Fruit fly (Drosophila melanogaster) whole organism, embryonic: ENCODE results near the gene CG9150.

Source experiments
- CG10267 ChIP-seq: fragments of 200-800 bp; sonication (Bioruptor generic); optimal IDR thresholded peaks from 2 replicates; lab custom pipeline; 2018; ENCODE audit warnings: missing biosample characterization, mild to moderate bottlenecking, missing genetic modification characterization, moderate library complexity
- CG10959 ChIP-seq: fragments of 200-800 bp; sonication (Bioruptor generic); IDR thresholded peaks from 2 replicates; pipeline ENCODE4 v1.3.6; 2022; ENCODE audit warnings: missing biosample characterization, missing genetic modification characterization
- CG13775 ChIP-seq: fragments of 200-800 bp; sonication (Bioruptor generic); optimal IDR thresholded peaks from 3 replicates; lab custom pipeline; 2017; ENCODE audit warnings: missing biosample characterization, mild to moderate bottlenecking, missing genetic modification characterization
- CG14050 ChIP-seq: fragments of 200-800 bp; sonication (Bioruptor generic); IDR thresholded peaks from 3 replicates; pipeline ENCODE4 v1.3.6; 2022; ENCODE audit warnings: missing biosample characterization, missing genetic modification characterization
- CG14710 ChIP-seq: fragments of 200-800 bp; sonication (Bioruptor generic); optimal IDR thresholded peaks from 3 replicates; lab custom pipeline; 2019; ENCODE audit warnings: missing biosample characterization, mild to moderate bottlenecking, missing genetic modification characterization, moderate library complexity
- CG1529 ChIP-seq: fragments of 200-800 bp; sonication (Bioruptor generic); optimal IDR thresholded peaks from 3 replicates; lab custom pipeline; 2018; ENCODE audit warnings: missing biosample characterization, missing genetic modification characterization
- CG15514 ChIP-seq: fragments of 200-800 bp; sonication (Bioruptor generic); optimal IDR thresholded peaks from 3 replicates; lab custom pipeline; 2017; ENCODE audit warnings: missing biosample characterization, missing genetic modification characterization, mild to moderate bottlenecking, moderate library complexity, missing genetic modification reagents
- CG1603 ChIP-seq: fragments of 200-800 bp; sonication (Bioruptor generic); optimal IDR thresholded peaks from 2 replicates; lab custom pipeline; 2019; ENCODE audit warnings: missing biosample characterization, mild to moderate bottlenecking, missing genetic modification characterization, moderate library complexity
- CG16813 ChIP-seq: fragments of 200-800 bp; sonication (Bioruptor generic); IDR thresholded peaks from 3 replicates; pipeline ENCODE4 v1.3.6; 2022; ENCODE audit warnings: missing biosample characterization, missing genetic modification characterization; ENCODE audit not compliant: partially characterized antibody
- CG17612 ChIP-seq: fragments of 200-800 bp; sonication (Bioruptor generic); IDR thresholded peaks from 2 replicates; pipeline ENCODE4 v1.3.6; 2022; ENCODE audit warnings: missing biosample characterization, missing genetic modification characterization
- CG18476 ChIP-seq: fragments of 200-800 bp; sonication (Bioruptor generic); optimal IDR thresholded peaks from 2 replicates; lab custom pipeline; 2016; ENCODE audit warnings: missing biosample characterization, mild to moderate bottlenecking, missing genetic modification characterization
- CG2129 ChIP-seq: fragments of 200-800 bp; sonication (Bioruptor generic); IDR thresholded peaks from 2 replicates; pipeline ENCODE4 v1.3.6; 2022; ENCODE audit warnings: missing biosample characterization, missing genetic modification characterization; ENCODE audit not compliant: partially characterized antibody
- CG3847 ChIP-seq: fragments of 200-800 bp; sonication (Bioruptor generic); IDR thresholded peaks from 2 replicates; pipeline ENCODE4 v1.3.6; 2022; ENCODE audit warnings: missing biosample characterization, missing genetic modification characterization
- CG4328 ChIP-seq: fragments of 200-800 bp; sonication (Bioruptor generic); optimal IDR thresholded peaks from 3 replicates; lab custom pipeline; 2017; ENCODE audit warnings: missing biosample characterization, missing genetic modification reagents, missing genetic modification characterization
- CG6765 ChIP-seq: fragments of 200-800 bp; sonication (Bioruptor generic); optimal IDR thresholded peaks from 3 replicates; lab custom pipeline; 2017; ENCODE audit warnings: missing biosample characterization, mild to moderate bottlenecking, missing genetic modification characterization
- CG6791 ChIP-seq: fragments of 200-800 bp; sonication (Bioruptor generic); IDR thresholded peaks from 3 replicates; pipeline ENCODE4 v1.3.6; 2022; ENCODE audit warnings: missing biosample characterization, missing genetic modification characterization; ENCODE audit not compliant: partially characterized antibody
- CG7271 ChIP-seq: fragments of 200-800 bp; sonication (Bioruptor generic); optimal IDR thresholded peaks from 2 replicates; lab custom pipeline; 2018; ENCODE audit warnings: missing biosample characterization, mild to moderate bottlenecking, missing genetic modification characterization, moderate library complexity
- CG7357 ChIP-seq: fragments of 200-800 bp; sonication (Bioruptor generic); IDR thresholded peaks from 3 replicates; pipeline ENCODE4 v1.3.6; 2022; ENCODE audit warnings: missing biosample characterization, missing genetic modification characterization
- CG8388 ChIP-seq: fragments of 200-800 bp; sonication (Bioruptor generic); optimal IDR thresholded peaks from 2 replicates; lab custom pipeline; 2019; ENCODE audit warnings: missing biosample characterization, mild to moderate bottlenecking, missing genetic modification characterization, moderate library complexity
- Camta ChIP-seq: fragments of 200-800 bp; sonication (Bioruptor generic); optimal IDR thresholded peaks from 2 replicates; lab custom pipeline; 2016; ENCODE audit warnings: missing biosample characterization, missing genetic modification characterization
- Chrac-16 ChIP-seq: fragments of 200-800 bp; sonication (Bioruptor generic); optimal IDR thresholded peaks from 3 replicates; lab custom pipeline; 2016; ENCODE audit warnings: missing biosample characterization, missing genetic modification characterization
- Dbx ChIP-seq: fragments of 200-800 bp; sonication (Bioruptor generic); IDR thresholded peaks from 3 replicates; pipeline ENCODE4 v1.3.6; 2022; ENCODE audit warnings: missing biosample characterization, missing genetic modification characterization
- Dfd ChIP-seq, 2 experiments: fragments of >200 bp; optimal IDR thresholded peaks; 2 replicates each; lab custom pipeline; 2017; ENCODE audit warnings: missing biosample characterization in 2 of 2, missing genetic modification characterization in 2 of 2
- Doc2 ChIP-seq: fragments of 200-800 bp; sonication (Bioruptor generic); IDR thresholded peaks from 2 replicates; pipeline ENCODE4 v1.3.6; 2022; ENCODE audit warnings: missing biosample characterization, missing genetic modification characterization
- HmgZ ChIP-seq: fragments of 200-800 bp; sonication (Bioruptor generic); optimal IDR thresholded peaks from 2 replicates; lab custom pipeline; 2018; ENCODE audit warnings: missing biosample characterization, mild to moderate bottlenecking, missing genetic modification characterization
- Hmr ChIP-seq: fragments of 200-800 bp; sonication (Bioruptor generic); optimal IDR thresholded peaks from 3 replicates; lab custom pipeline; 2017; ENCODE audit warnings: mild to moderate bottlenecking, missing biosample characterization, missing genetic modification reagents, missing genetic modification characterization
- Lpt ChIP-seq: fragments of >200 bp; optimal IDR thresholded peaks from 2 replicates; lab custom pipeline; 2018; ENCODE audit warnings: missing biosample characterization, missing genetic modification characterization
- Mad ChIP-seq: fragments of 200-800 bp; sonication (Bioruptor generic); optimal IDR thresholded peaks from 2 replicates; lab custom pipeline; 2016; ENCODE audit warnings: missing biosample characterization, missing genetic modification characterization
- Myb ChIP-seq: fragments of 200-800 bp; sonication (Bioruptor generic); optimal IDR thresholded peaks from 2 replicates; lab custom pipeline; 2016; ENCODE audit warnings: missing biosample characterization, missing genetic modification characterization
- NC2β ChIP-seq: fragments of 200-800 bp; sonication (Bioruptor generic); optimal IDR thresholded peaks from 2 replicates; lab custom pipeline; 2016; ENCODE audit warnings: missing biosample characterization, missing genetic modification characterization
- Oli ChIP-seq: fragments of 200-800 bp; sonication (Bioruptor generic); optimal IDR thresholded peaks from 2 replicates; lab custom pipeline; 2018; ENCODE audit warnings: missing biosample characterization, mild to moderate bottlenecking, missing genetic modification characterization, moderate library complexity
- Optix ChIP-seq: fragments of 200-800 bp; sonication (Bioruptor generic); IDR thresholded peaks from 3 replicates; pipeline ENCODE4 v1.3.6; 2022; ENCODE audit warnings: missing biosample characterization, missing genetic modification characterization
- Usf ChIP-seq: fragments of 200-800 bp; sonication (Bioruptor generic); optimal IDR thresholded peaks from 2 replicates; lab custom pipeline; 2017; ENCODE audit warnings: missing genotype, missing biosample characterization, missing genetic modification characterization
- bbx ChIP-seq: fragments of 200-800 bp; sonication (Bioruptor generic); IDR thresholded peaks from 2 replicates; pipeline ENCODE4 v1.3.6; 2022; ENCODE audit warnings: missing biosample characterization, missing genetic modification characterization; ENCODE audit not compliant: partially characterized antibody
- chinmo ChIP-seq: fragments of 200-800 bp; sonication (Bioruptor generic); IDR thresholded peaks from 4 replicates; pipeline ENCODE4 v1.3.6; 2022; ENCODE audit warnings: missing biosample characterization, missing genetic modification characterization; ENCODE audit not compliant: partially characterized antibody
- chm ChIP-seq: fragments of 200-800 bp; sonication (Bioruptor generic); IDR thresholded peaks from 2 replicates; pipeline ENCODE4 v1.3.6; 2022; ENCODE audit warnings: missing biosample characterization, missing genetic modification characterization
- ci ChIP-seq: fragments of 200-800 bp; sonication (Bioruptor generic); IDR thresholded peaks from 3 replicates; pipeline ENCODE4 v1.3.6; 2022; ENCODE audit warnings: missing biosample characterization, missing genetic modification characterization
- disco-r ChIP-seq: fragments of 200-800 bp; sonication (Bioruptor generic); optimal IDR thresholded peaks from 2 replicates; lab custom pipeline; 2016; ENCODE audit warnings: missing biosample characterization, missing genetic modification characterization
- dmrt99B ChIP-seq: fragments of 200-800 bp; sonication (Bioruptor generic); optimal IDR thresholded peaks from 2 replicates; lab custom pipeline; 2018; ENCODE audit warnings: missing biosample characterization, mild to moderate bottlenecking, missing genetic modification characterization, moderate library complexity
- dpn ChIP-seq, 2 experiments: fragments of 200-800 bp; sonication (Bioruptor generic); optimal IDR thresholded peaks; 3 replicates each; lab custom pipeline; 2016; ENCODE audit warnings: missing biosample characterization in 2 of 2, missing genetic modification characterization in 2 of 2
- en ChIP-seq: fragments of 200-800 bp; sonication (Bioruptor generic); optimal IDR thresholded peaks from 2 replicates; lab custom pipeline; 2016; ENCODE audit warnings: missing biosample characterization, missing genetic modification characterization
- fd102C ChIP-seq: fragments of 200-800 bp; sonication (Bioruptor generic); optimal IDR thresholded peaks from 2 replicates; lab custom pipeline; 2018; ENCODE audit warnings: missing biosample characterization, mild to moderate bottlenecking, missing genetic modification characterization, moderate library complexity
- ham ChIP-seq: fragments of 200-800 bp; sonication (Bioruptor generic); IDR thresholded peaks from 2 replicates; pipeline ENCODE4 v1.3.6; 2022; ENCODE audit warnings: missing biosample characterization, missing genetic modification characterization
- jing ChIP-seq: fragments of 200-800 bp; sonication (Bioruptor generic); optimal IDR thresholded peaks from 2 replicates; lab custom pipeline; 2018; ENCODE audit warnings: missing biosample characterization, mild to moderate bottlenecking, missing genetic modification characterization
- jumu ChIP-seq: fragments of 200-800 bp; sonication (Bioruptor generic); optimal IDR thresholded peaks from 3 replicates; lab custom pipeline; 2016; ENCODE audit warnings: missing biosample characterization, missing genetic modification characterization
- pfk ChIP-seq: fragments of 200-800 bp; sonication (Bioruptor generic); optimal IDR thresholded peaks from 2 replicates; lab custom pipeline; 2018; ENCODE audit warnings: missing biosample characterization, mild to moderate bottlenecking, missing genetic modification characterization, moderate library complexity
- ro ChIP-seq: fragments of 200-800 bp; sonication (Bioruptor generic); IDR thresholded peaks from 2 replicates; pipeline ENCODE4 v1.3.6; 2022; ENCODE audit warnings: missing biosample characterization, missing genetic modification characterization
- sim ChIP-seq: fragments of 200-800 bp; sonication (Bioruptor generic); IDR thresholded peaks from 2 replicates; pipeline ENCODE4 v1.3.6; 2022; ENCODE audit warnings: missing biosample characterization, missing genetic modification characterization
- sima ChIP-seq: fragments of 200-800 bp; sonication (Bioruptor generic); optimal IDR thresholded peaks from 2 replicates; lab custom pipeline; 2016; ENCODE audit warnings: missing biosample characterization, missing genetic modification characterization
- tap ChIP-seq: fragments of 200-800 bp; optimal IDR thresholded peaks from 3 replicates; lab custom pipeline; 2019; ENCODE audit warnings: missing biosample characterization, mild to moderate bottlenecking, missing genetic modification characterization, moderate library complexity

Gene CG9150

DNA sequence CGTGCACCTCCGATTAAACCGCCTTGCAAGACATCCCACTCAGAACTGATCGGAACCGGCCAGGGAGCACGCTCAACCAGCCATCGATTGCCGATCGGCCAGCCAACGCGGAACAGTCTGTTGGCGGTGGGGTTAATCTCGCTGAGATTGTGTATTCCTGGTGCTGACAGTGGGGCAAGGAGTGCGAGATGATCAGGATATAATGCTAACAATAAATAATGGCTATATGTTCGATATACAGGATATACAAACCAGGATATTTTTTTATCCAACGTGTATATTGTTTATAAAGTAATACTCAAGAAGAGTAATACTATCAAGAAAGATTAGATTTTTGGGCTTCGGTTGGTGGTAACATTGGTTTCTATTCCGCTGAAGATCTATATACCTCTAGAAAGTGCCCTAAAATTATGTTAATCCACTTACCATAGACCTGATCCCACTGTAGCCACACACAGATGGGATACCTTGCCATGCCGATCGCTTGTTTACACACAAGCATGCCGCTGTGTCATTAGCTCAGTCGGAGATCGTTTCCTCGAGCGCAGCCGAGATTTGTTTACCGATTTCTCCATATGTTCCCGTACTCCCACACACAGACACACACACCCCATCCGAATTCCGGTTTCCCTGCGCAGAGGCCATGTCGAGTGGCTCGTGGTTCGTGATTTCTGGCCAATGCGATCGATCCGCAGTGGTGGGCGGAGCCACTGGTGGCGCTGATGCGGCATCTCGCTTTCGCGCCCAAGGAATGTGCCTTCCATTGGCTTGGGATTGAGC lies 48.9 kb downstream of the CG9150 start, which contains the start of gene H2.0 (continued):
- peak in 1 of 2 experiments; percentile 23 for TF ChIP-seq dpn (GFP tag; optimal IDR thresholded peaks at IDR 0.05; lab: Kevin White, UChicago)
- no peak for TF ChIP-seq ham (GFP tag; lab: Robert Waterston, UW)
- no peak for TF ChIP-seq CG3847 (GFP tag; lab: Robert Waterston, UW)
- TF ChIP-seq CG6765 (GFP tag; lab: Kevin White, UChicago) = no peak
- TF ChIP-seq chm = no peak
- TF ChIP-seq CG6791 = no peak
- no peak for TF ChIP-seq CG4328 (GFP tag; lab: Kevin White, UChicago)
- TF ChIP-seq Mad (GFP tag; lab: Kevin White, UChicago) = no peak
- no peak for TF ChIP-seq jing (GFP tag; lab: Kevin White, UChicago)
- no peak for TF ChIP-seq CG10959 (GFP tag; lab: Robert Waterston, UW)
- TF ChIP-seq Hmr (GFP tag; lab: Kevin White, UChicago) = peak; percentile 1
- peak; percentile 18 for TF ChIP-seq Chrac-16 (GFP tag; lab: Kevin White, UChicago)
- TF ChIP-seq Optix (GFP tag; lab: Robert Waterston, UW) = 0 out of 3 replicates have a peak, but pooled peaks have one; percentile 16
- no peak for TF ChIP-seq sima
- TF ChIP-seq CG13775 (GFP tag; lab: Kevin White, UChicago) = peak; percentile 25
- peak; percentile 46 for TF ChIP-seq CG14710
- TF ChIP-seq jumu (GFP tag; lab: Kevin White, UChicago) = no peak
- no peak for TF ChIP-seq CG8388 (GFP tag; lab: Kevin White, UChicago)
- TF ChIP-seq Dbx (GFP tag; lab: Robert Waterston, UW) = no peak
- no peak for TF ChIP-seq Myb (GFP tag; lab: Kevin White, UChicago)
- no peak for TF ChIP-seq CG2129 (GFP tag; lab: Robert Waterston, UW)
- peak; percentile 46 for TF ChIP-seq Oli (tag; lab: Kevin White, UChicago)
- no peak for TF ChIP-seq CG16813 (GFP tag; lab: Robert Waterston, UW)
- peak; percentile 40; the same call in 1 of the 3 replicates for TF ChIP-seq ci (GFP tag; lab: Robert Waterston, UW)
- no peak for TF ChIP-seq Lpt (GFP tag; lab: Kevin White, UChicago)
- no peak for TF ChIP-seq sim (GFP tag; lab: Robert Waterston, UW)
- TF ChIP-seq NC2β (GFP tag; lab: Kevin White, UChicago) = no peak
- no peak for TF ChIP-seq tap (tag; lab: Kevin White, UChicago)
- TF ChIP-seq CG10267 (tag; lab: Kevin White, UChicago) = peak; percentile 27
- TF ChIP-seq CG7357 (GFP tag; lab: Robert Waterston, UW) = no peak
- no peak for TF ChIP-seq Doc2 (GFP tag; lab: Robert Waterston, UW)
- TF ChIP-seq CG14050 (GFP tag; lab: Robert Waterston, UW) = no peak
- peak; percentile 38 for TF ChIP-seq CG1529 (GFP tag; lab: Kevin White, UChicago)
- no peak for TF ChIP-seq pfk (GFP tag; lab: Kevin White, UChicago)
- TF ChIP-seq CG7271 (tag; lab: Kevin White, UChicago) = no peak
- TF ChIP-seq ro = no peak
- peak; percentile 57 for TF ChIP-seq CG1603 (tag; lab: Kevin White, UChicago)
- TF ChIP-seq CG17612 (GFP tag; lab: Robert Waterston, UW) = no peak
- peak; percentile 4 for TF ChIP-seq disco-r (GFP tag; lab: Kevin White, UChicago)
- TF ChIP-seq Dfd (GFP tag; optimal IDR thresholded peaks at IDR 0.05; lab: Kevin White, UChicago) = no peak
- no peak for TF ChIP-seq CG15514 (GFP tag; lab: Kevin White, UChicago)
- TF ChIP-seq en (GFP tag; lab: Kevin White, UChicago) = no peak
- TF ChIP-seq chinmo = no peak
- TF ChIP-seq Usf = no peak
- TF ChIP-seq HmgZ (tag; lab: Kevin White, UChicago) = no peak
- TF ChIP-seq fd102C = peak; percentile 3
- TF ChIP-seq Camta (GFP tag; lab: Kevin White, UChicago) = no peak
- TF ChIP-seq CG18476 (GFP tag; lab: Kevin White, UChicago) = no peak
- TF ChIP-seq dmrt99B = no peak
- TF ChIP-seq bbx = no peak
